Worm (Caenorhabditis elegans): Measurements from ENCODE around the gene F32D8.13.

DNA sequence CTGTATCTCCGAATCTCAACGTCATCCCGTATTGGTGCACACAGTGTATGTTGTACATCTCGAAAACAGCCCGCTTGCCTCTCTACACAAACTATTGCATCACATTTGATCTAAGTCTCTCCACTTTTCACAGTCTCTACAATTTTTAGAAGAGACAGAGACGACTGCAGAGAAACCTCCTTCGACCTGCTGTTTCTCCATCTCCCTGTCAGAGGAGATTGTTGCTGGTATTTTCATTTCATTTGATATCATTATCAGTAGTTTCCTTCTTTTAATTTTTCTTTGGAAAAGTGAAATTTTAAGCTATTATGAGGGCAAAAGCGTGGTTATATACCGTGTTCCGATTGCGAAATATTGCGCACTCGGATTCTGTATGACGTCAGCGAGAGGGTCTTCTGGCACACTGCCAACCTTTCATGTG is 44.2 kb upstream of the F32D8.13 start:
- TF ChIP-seq him-1 (tag; optimal IDR thresholded peaks at IDR 0.05): no peak
- no peak for TF ChIP-seq dao-5 (tag; optimal IDR thresholded peaks at IDR 0.05)
